Worm (Caenorhabditis elegans) whole organism, young adult: ENCODE results near the gene rps-9.

Experiments
- B0261.1 ChIP-seq: sonication (generic microtip); optimal IDR thresholded peaks from 2 replicates; lab custom pipeline; 2016; ENCODE audit warnings: mild to moderate bottlenecking, missing genetic modification characterization, moderate library complexity, missing compliant biosample characterization
- B0336.3 ChIP-seq: fragments of 200-800 bp; sonication (Bioruptor generic); IDR thresholded peaks from 2 replicates; pipeline ENCODE4 v1.3.6; 2022; ENCODE audit warnings: missing genetic modification characterization, missing compliant biosample characterization
- C06A6.2 ChIP-seq: fragments of 200-800 bp; sonication (Bioruptor generic); conservative IDR thresholded peaks from 2 replicates; pipeline ENCODE4 v1.3.6; 2022; ENCODE audit warnings: missing genetic modification characterization, missing compliant biosample characterization
- C17E4.6 ChIP-seq: fragments of 200-800 bp; sonication (Bioruptor generic); IDR thresholded peaks from 2 replicates; pipeline ENCODE4 v1.3.6; 2022; ENCODE audit warnings: missing genetic modification reagents, missing genetic modification characterization, missing compliant biosample characterization
- F49E8.2 ChIP-seq: sonication (generic microtip); optimal IDR thresholded peaks from 3 replicates; lab custom pipeline; 2017; ENCODE audit warnings: missing genetic modification characterization, mild to moderate bottlenecking, missing compliant biosample characterization, antibody characterized with exemption, moderate library complexity; ENCODE audit not compliant: insufficient read depth
- F57A8.1 ChIP-seq: fragments of 200-800 bp; sonication (Bioruptor generic); optimal IDR thresholded peaks from 2 replicates; lab custom pipeline; 2018; ENCODE audit warnings: mild to moderate bottlenecking, missing genetic modification characterization, moderate library complexity, missing compliant biosample characterization
- T26A5.8 ChIP-seq: sonication (generic microtip); optimal IDR thresholded peaks from 2 replicates; lab custom pipeline; 2016; ENCODE audit warnings: missing genetic modification characterization, missing compliant biosample characterization
- Y53F4B.3 ChIP-seq: fragments of 200-800 bp; sonication (Bioruptor generic); IDR thresholded peaks from 2 replicates; pipeline ENCODE4 v1.3.6; 2022; ENCODE audit warnings: missing genetic modification reagents, missing genetic modification characterization, missing compliant biosample characterization
- Y53G8AR.9 ChIP-seq: fragments of 200-800 bp; sonication (Bioruptor generic); conservative IDR thresholded peaks from 2 replicates; pipeline ENCODE4 v1.3.6; 2022; ENCODE audit warnings: missing genetic modification reagents, missing genetic modification characterization, missing compliant biosample characterization
- ama-1 ChIP-seq, 3 experiments: fragments of 150-350 bp in 1 of 3; sonication (generic microtip) in 2 of 3; optimal IDR thresholded peaks; 2 replicates each; lab custom pipeline; 2014 to 2018; ENCODE audit warnings: missing biosample characterization in 2 of 3, missing genetic modification characterization in 2 of 3, missing genetic modification reagents in 2 of 3
- attf-5 ChIP-seq: fragments of 200-800 bp; sonication (Bioruptor generic); optimal IDR thresholded peaks from 2 replicates; lab custom pipeline; 2018; ENCODE audit warnings: mild to moderate bottlenecking, missing genetic modification characterization, missing compliant biosample characterization
- bed-2 ChIP-seq: fragments of 200-800 bp; sonication (Bioruptor generic); IDR thresholded peaks from 2 replicates; pipeline ENCODE4 v1.3.6; 2022; ENCODE audit warnings: missing genetic modification reagents, missing genetic modification characterization, missing compliant biosample characterization
- ccch-3 ChIP-seq: fragments of 200-800 bp; sonication (Bioruptor generic); optimal IDR thresholded peaks from 2 replicates; lab custom pipeline; 2018; ENCODE audit warnings: mild to moderate bottlenecking, missing genetic modification characterization, missing compliant biosample characterization
- cebp-1 ChIP-seq, 2 experiments: fragments of 200-800 bp in 1 of 2; sonication (Bioruptor generic) in 1 of 2; sonication (generic microtip) in 1 of 2; IDR thresholded peaks in 1 of 2; optimal IDR thresholded peaks in 1 of 2; 2 replicates each; pipeline versions ENCODE4 v1.3.6 to Lab custom; 2017 to 2022; ENCODE audit warnings: missing compliant biosample characterization in 2 of 2, missing genetic modification characterization in 2 of 2, mild to moderate bottlenecking in 1 of 2, missing genetic modification reagents in 1 of 2, moderate library complexity in 1 of 2
- cebp-2 ChIP-seq: fragments of 200-800 bp; sonication (Bioruptor generic); IDR thresholded peaks from 2 replicates; pipeline ENCODE4 v1.3.6; 2022; ENCODE audit warnings: missing genetic modification characterization, missing compliant biosample characterization
- ceh-100 ChIP-seq: fragments of 200-800 bp; sonication (Bioruptor generic); IDR thresholded peaks from 2 replicates; pipeline ENCODE4 v1.3.6; 2022; ENCODE audit warnings: missing genetic modification reagents, missing genetic modification characterization, missing compliant biosample characterization
- ceh-27 ChIP-seq: fragments of 200-800 bp; sonication (Bioruptor generic); optimal IDR thresholded peaks from 2 replicates; lab custom pipeline; 2018; ENCODE audit warnings: mild to moderate bottlenecking, missing genetic modification characterization, moderate library complexity, missing compliant biosample characterization
- ceh-79 ChIP-seq: sonication (generic microtip); optimal IDR thresholded peaks from 2 replicates; lab custom pipeline; 2017; ENCODE audit warnings: mild to moderate bottlenecking, missing genetic modification characterization, missing compliant biosample characterization
- ceh-91 ChIP-seq: fragments of 200-800 bp; sonication (Bioruptor generic); IDR thresholded peaks from 2 replicates; pipeline ENCODE4 v1.3.6; 2022; ENCODE audit warnings: missing genetic modification reagents, missing genetic modification characterization, missing compliant biosample characterization
- die-1 ChIP-seq: sonication (generic microtip); optimal IDR thresholded peaks from 2 replicates; lab custom pipeline; 2016; ENCODE audit warnings: missing genotype, mild to moderate bottlenecking, missing genetic modification characterization, missing compliant biosample characterization
- dox-1 ChIP-seq: fragments of 200-800 bp; sonication (Bioruptor generic); IDR thresholded peaks from 2 replicates; pipeline ENCODE4 v1.3.6; 2022; ENCODE audit warnings: missing genetic modification reagents, missing genetic modification characterization, missing compliant biosample characterization
- efl-1 ChIP-seq: fragments of 150-350 bp; optimal IDR thresholded peaks from 2 replicates; lab custom pipeline; 2014; ENCODE audit warnings: missing biosample characterization, missing genetic modification reagents, missing genetic modification characterization
- gei-17 ChIP-seq: fragments of 200-800 bp; sonication (Bioruptor generic); optimal IDR thresholded peaks from 2 replicates; lab custom pipeline; 2018; ENCODE audit warnings: mild to moderate bottlenecking, missing genetic modification characterization, missing compliant biosample characterization
- him-1 ChIP-seq: sonication (generic microtip); optimal IDR thresholded peaks from 2 replicates; lab custom pipeline; 2016; ENCODE audit warnings: missing genotype, missing genetic modification reagents, missing genetic modification characterization, missing compliant biosample characterization
- hlh-12 ChIP-seq: sonication (generic microtip); optimal IDR thresholded peaks from 2 replicates; lab custom pipeline; 2016; ENCODE audit warnings: missing genetic modification characterization, missing compliant biosample characterization
- hsf-1 ChIP-seq: fragments of 200-800 bp; sonication (Bioruptor generic); IDR thresholded peaks from 2 replicates; pipeline ENCODE4 v1.3.6; 2022; ENCODE audit warnings: missing genetic modification reagents, missing genetic modification characterization, missing compliant biosample characterization
- lag-1 ChIP-seq: fragments of 200-800 bp; sonication (Bioruptor generic); IDR thresholded peaks from 2 replicates; pipeline ENCODE4 v1.3.6; 2022; ENCODE audit warnings: missing genetic modification reagents, missing genetic modification characterization, missing compliant biosample characterization
- lin-26 ChIP-seq: fragments of 200-800 bp; sonication (Bioruptor generic); IDR thresholded peaks from 2 replicates; pipeline ENCODE4 v1.3.6; 2022; ENCODE audit warnings: missing genetic modification reagents, missing genetic modification characterization, missing compliant biosample characterization
- lin-40 ChIP-seq: sonication (generic microtip); optimal IDR thresholded peaks from 2 replicates; lab custom pipeline; 2016; ENCODE audit warnings: missing genetic modification characterization, mild to moderate bottlenecking, missing compliant biosample characterization, missing genotype, missing genetic modification reagents
- lsy-27 ChIP-seq: sonication (generic microtip); optimal IDR thresholded peaks from 2 replicates; lab custom pipeline; 2017; ENCODE audit warnings: missing genetic modification characterization, mild to moderate bottlenecking, missing compliant biosample characterization, antibody characterized with exemption, missing genotype, borderline replicate concordance; ENCODE audit not compliant: insufficient read depth
- madf-10 ChIP-seq: sonication (generic microtip); optimal IDR thresholded peaks from 2 replicates; lab custom pipeline; 2016; ENCODE audit warnings: mild to moderate bottlenecking, missing genetic modification characterization, missing compliant biosample characterization
- madf-6 ChIP-seq: fragments of 200-800 bp; sonication (Bioruptor generic); IDR thresholded peaks from 2 replicates; pipeline ENCODE4 v1.3.6; 2022; ENCODE audit warnings: missing genetic modification reagents, missing genetic modification characterization, missing compliant biosample characterization
- mxl-1 ChIP-seq: sonication (generic microtip); optimal IDR thresholded peaks from 2 replicates; lab custom pipeline; 2016; ENCODE audit warnings: missing genetic modification characterization, missing compliant biosample characterization
- nhr-120 ChIP-seq: fragments of 200-800 bp; sonication (Bioruptor generic); IDR thresholded peaks from 2 replicates; pipeline ENCODE4 v1.3.6; 2022; ENCODE audit warnings: missing genetic modification characterization, missing compliant biosample characterization
- pha-4 ChIP-seq: fragments of 150-350 bp; sonication (generic microtip); optimal IDR thresholded peaks from 2 replicates; lab custom pipeline; 2014; ENCODE audit warnings: missing biosample characterization, missing genetic modification reagents, missing genetic modification characterization
- rpc-1 ChIP-seq, 2 experiments: fragments of 150-350 bp in 1 of 2; sonication (generic microtip) in 1 of 2; optimal IDR thresholded peaks; 2 replicates each; lab custom pipeline; 2014 to 2018; ENCODE audit warnings: missing biosample characterization in 1 of 2, missing genetic modification characterization in 1 of 2, missing genetic modification reagents in 1 of 2, missing genotype in 1 of 2
- snpc-3.4 ChIP-seq: sonication (generic microtip); optimal IDR thresholded peaks from 2 replicates; lab custom pipeline; 2017; ENCODE audit warnings: missing genetic modification characterization, mild to moderate bottlenecking, missing compliant biosample characterization, antibody characterized with exemption, moderate library complexity, missing genotype, missing genetic modification reagents
- somi-1 ChIP-seq: fragments of 200-800 bp; sonication (Bioruptor generic); optimal IDR thresholded peaks from 2 replicates; lab custom pipeline; 2018; ENCODE audit warnings: mild to moderate bottlenecking, missing genetic modification characterization, missing compliant biosample characterization
- tbx-9 ChIP-seq: sonication (generic microtip); optimal IDR thresholded peaks from 2 replicates; lab custom pipeline; 2016; ENCODE audit warnings: borderline replicate concordance, missing genetic modification characterization, inconsistent platforms, missing compliant biosample characterization
- ztf-25 ChIP-seq: fragments of 200-800 bp; sonication (Bioruptor generic); IDR thresholded peaks from 2 replicates; pipeline ENCODE4 v1.3.6; 2022; ENCODE audit warnings: missing genetic modification reagents, missing genetic modification characterization, missing compliant biosample characterization
- ztf-26 ChIP-seq: sonication (generic microtip); optimal IDR thresholded peaks from 2 replicates; lab custom pipeline; 2017; ENCODE audit warnings: missing genetic modification characterization, missing compliant biosample characterization
- ztf-3 ChIP-seq: fragments of 200-800 bp; sonication (Bioruptor generic); optimal IDR thresholded peaks from 2 replicates; lab custom pipeline; 2018; ENCODE audit warnings: mild to moderate bottlenecking, missing genetic modification characterization, missing compliant biosample characterization
- ztf-6 ChIP-seq: fragments of 200-800 bp; sonication (Bioruptor generic); IDR thresholded peaks from 2 replicates; pipeline ENCODE4 v1.3.6; 2022; ENCODE audit warnings: missing genetic modification reagents, missing genetic modification characterization, missing compliant biosample characterization

The rps-9 gene

ce11 chrII:11150976-11151375, 24.8 kb upstream of the rps-9 start (continued):
- TF ChIP-seq F57A8.1 (no peak), C06A6.2 (GFP tag; lab: Robert Waterston, UW) (no peak), ceh-100 (GFP tag; lab: Robert Waterston, UW) (no peak), cebp-1 (GFP tag; IDR thresholded peaks at IDR 0.05; lab: Robert Waterston, UW) (no peak), cebp-1 (tag; optimal IDR thresholded peaks at IDR 0.05; lab: Kevin White, UChicago) (peak; percentile 66), cebp-2 (no peak), hsf-1 (GFP tag; lab: Robert Waterston, UW) (peak; percentile 64; the same call in 1 of the 2 replicates)

DNA sequence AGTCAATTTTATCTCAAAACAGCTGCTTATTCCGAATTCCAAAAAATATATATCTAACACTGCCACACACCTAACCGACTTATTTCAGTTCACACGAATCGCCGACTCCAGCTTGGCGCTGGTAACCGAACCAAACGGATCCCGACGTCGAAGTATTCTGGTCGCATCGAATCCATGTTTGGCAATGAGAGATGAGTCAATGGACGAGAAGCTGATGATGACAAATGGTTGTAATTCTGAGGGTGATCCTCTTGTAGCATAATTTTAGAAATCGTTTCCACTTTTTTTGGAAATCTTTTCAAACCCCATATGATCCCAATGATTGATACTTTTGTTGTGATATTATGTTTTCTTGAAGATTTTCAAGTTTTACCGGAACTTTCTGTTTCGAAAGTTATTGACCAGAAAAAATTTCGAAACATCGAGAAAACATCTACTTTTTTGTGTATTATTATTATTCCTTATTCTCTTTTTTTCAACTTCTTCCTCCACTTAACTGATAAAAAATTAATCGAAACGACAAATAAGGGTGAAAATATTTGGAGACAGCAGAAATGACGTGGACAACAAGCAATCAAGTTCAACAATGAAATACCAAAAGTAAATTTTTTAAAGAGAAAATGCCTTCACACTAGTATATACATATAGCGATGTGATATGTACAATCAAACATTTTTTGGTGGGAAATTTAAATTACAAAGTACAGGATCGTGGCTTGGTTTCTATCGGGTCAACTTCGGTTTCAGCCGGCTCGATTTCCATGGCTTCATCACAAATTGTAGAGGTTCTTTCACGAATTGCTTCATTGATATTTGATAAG, 23.9 kb upstream of the rps-9 start:
- TF ChIP-seq dox-1 (GFP tag; lab: Robert Waterston, UW) = no peak; the same call in 1 of the 2 replicates
- peak; percentile 56; the same call in 1 of the 2 replicates for TF ChIP-seq C06A6.2 (GFP tag; lab: Robert Waterston, UW)
- no peak for TF ChIP-seq nhr-120
- TF ChIP-seq ceh-27 (GFP tag; lab: Kevin White, UChicago) = no peak
- 0 out of 2 replicates have a peak, but pooled peaks have one; percentile 29 for TF ChIP-seq cebp-2
- no peak for TF ChIP-seq snpc-3.4 (tag; lab: Kevin White, UChicago)
- TF ChIP-seq Y53G8AR.9 (GFP tag; lab: Robert Waterston, UW) = peak; percentile 95
- no peak for TF ChIP-seq ceh-91
- no peak; the same call in 1 of the 2 replicates for TF ChIP-seq madf-6 (GFP tag; lab: Robert Waterston, UW)
- TF ChIP-seq lag-1 = no peak
- TF ChIP-seq pha-4 = no peak
- no peak for TF ChIP-seq somi-1
- TF ChIP-seq tbx-9 (tag; lab: Kevin White, UChicago) = no peak
- no peak for TF ChIP-seq F49E8.2 (tag; lab: Kevin White, UChicago)
- TF ChIP-seq him-1 (tag; lab: Kevin White, UChicago) = no peak
- peak; percentile 95 for TF ChIP-seq B0336.3
- TF ChIP-seq hlh-12 (tag; lab: Kevin White, UChicago) = no peak
- TF ChIP-seq ztf-25 (GFP tag; lab: Robert Waterston, UW) = 0 out of 2 replicates have a peak, but pooled peaks have one; percentile 10
- TF ChIP-seq ceh-79 (tag; lab: Kevin White, UChicago) = no peak
- peak; percentile 10 for TF ChIP-seq lin-40 (tag; lab: Kevin White, UChicago)
- 0 out of 2 replicates have a peak, but pooled peaks have one; percentile 32 for TF ChIP-seq lin-26
- TF ChIP-seq Y53F4B.3 (GFP tag; lab: Robert Waterston, UW) = no peak
- peak; percentile 48 for TF ChIP-seq gei-17 (GFP tag; lab: Kevin White, UChicago)
- TF ChIP-seq mxl-1 (tag; lab: Kevin White, UChicago) = no peak
- no peak for TF ChIP-seq ztf-3 (GFP tag; lab: Kevin White, UChicago)
- no peak for TF ChIP-seq efl-1 (GFP tag; lab: Kevin White, UChicago)
- TF ChIP-seq cebp-1 (GFP tag; IDR thresholded peaks at IDR 0.05; lab: Robert Waterston, UW) = peak; percentile 46; the same call in 1 of the 2 replicates
- TF ChIP-seq cebp-1 (tag; optimal IDR thresholded peaks at IDR 0.05; lab: Kevin White, UChicago) = peak; percentile 76
- peak; percentile 36 for TF ChIP-seq madf-10 (tag; lab: Kevin White, UChicago)
- TF ChIP-seq T26A5.8 (tag; lab: Kevin White, UChicago) = no peak
- no peak for TF ChIP-seq die-1
- TF ChIP-seq attf-5 = peak; percentile 8
- no peak for TF ChIP-seq C17E4.6 (GFP tag; lab: Robert Waterston, UW)
- peak; percentile 12 for TF ChIP-seq B0261.1 (tag; lab: Kevin White, UChicago)
- TF ChIP-seq ztf-6 (GFP tag; lab: Robert Waterston, UW) = no peak
- TF ChIP-seq ztf-26 (tag; lab: Kevin White, UChicago) = no peak
- TF ChIP-seq lsy-27 = no peak
- TF ChIP-seq rpc-1 (optimal IDR thresholded peaks at IDR 0.05; lab: Kevin White, UChicago) = no peak
- TF ChIP-seq rpc-1 (tag; optimal IDR thresholded peaks at IDR 0.05; lab: Kevin White, UChicago) = no peak
- TF ChIP-seq bed-2 (GFP tag; lab: Robert Waterston, UW) = no peak
- TF ChIP-seq ama-1 (optimal IDR thresholded peaks at IDR 0.05; lab: Kevin White, UChicago) = peak; percentile 31
- TF ChIP-seq ama-1 (GFP tag; optimal IDR thresholded peaks at IDR 0.05; lab: Kevin White, UChicago) = no peak
- no peak for TF ChIP-seq ccch-3 (GFP tag; lab: Kevin White, UChicago)
